Worm (Caenorhabditis elegans) whole organism, L4 larva: Measurements from ENCODE around the gene elt-6.

Experiments
- Y75B8A.6 ChIP-seq: fragments of 200-800 bp; sonication (Bioruptor generic); IDR thresholded peaks from 2 replicates; pipeline ENCODE4 v1.3.6; 2022; ENCODE audit warnings: missing genetic modification reagents, missing genetic modification characterization, missing compliant biosample characterization
- fos-1 ChIP-seq: fragments of 150-350 bp; optimal IDR thresholded peaks from 2 replicates; lab custom pipeline; 2014; ENCODE audit warnings: missing biosample characterization, missing genetic modification characterization
- lin-38 ChIP-seq: fragments of 200-800 bp; sonication (Bioruptor generic); IDR thresholded peaks from 2 replicates; pipeline ENCODE4 v1.3.6; 2022; ENCODE audit warnings: missing genetic modification reagents, missing genetic modification characterization, missing compliant biosample characterization
- lir-3 ChIP-seq: sonication (generic microtip); optimal IDR thresholded peaks from 2 replicates; lab custom pipeline; 2016; ENCODE audit warnings: mild to moderate bottlenecking, missing genetic modification characterization, missing compliant biosample characterization
- lsy-2 ChIP-seq, 2 experiments: fragments of 150-350 bp in 1 of 2; sonication (generic microtip) in 1 of 2; optimal IDR thresholded peaks; 2 replicates each; lab custom pipeline; 2014 to 2017; ENCODE audit warnings: missing biosample characterization in 2 of 2, missing genetic modification characterization in 2 of 2
- mdt-29 ChIP-seq: fragments of 200-800 bp; sonication (Bioruptor generic); IDR thresholded peaks from 2 replicates; pipeline ENCODE4 v1.3.6; 2022; ENCODE audit warnings: missing genetic modification reagents, missing genetic modification characterization, missing compliant biosample characterization
- nhr-10 ChIP-seq: fragments of 150-350 bp; optimal IDR thresholded peaks from 2 replicates; lab custom pipeline; 2014; ENCODE audit warnings: missing biosample characterization, missing genetic modification characterization
- pha-4 ChIP-seq, 2 experiments: fragments of 150-350 bp in 1 of 2; fragments of 200-800 bp in 1 of 2; sonication (Bioruptor generic) in 1 of 2; IDR thresholded peaks in 1 of 2; optimal IDR thresholded peaks in 1 of 2; 2 replicates each; pipeline versions ENCODE4 v1.3.6 to Lab custom; 2014 to 2022; ENCODE audit warnings: missing genetic modification characterization in 2 of 2, missing genetic modification reagents in 2 of 2, missing biosample characterization in 1 of 2, missing compliant biosample characterization in 1 of 2
- sdz-12 ChIP-seq: fragments of 200-800 bp; sonication (Bioruptor generic); optimal IDR thresholded peaks from 2 replicates; lab custom pipeline; 2018; ENCODE audit warnings: mild to moderate bottlenecking, missing genetic modification characterization, missing compliant biosample characterization
- unc-130 ChIP-seq: sonication (generic microtip); optimal IDR thresholded peaks from 2 replicates; lab custom pipeline; 2016; ENCODE audit warnings: missing genetic modification reagents, missing genetic modification characterization, missing compliant biosample characterization
- unc-39 ChIP-seq: sonication (generic microtip); optimal IDR thresholded peaks from 2 replicates; lab custom pipeline; 2017; ENCODE audit warnings: missing biosample characterization, missing genetic modification characterization
- ztf-11 ChIP-seq: fragments of 150-350 bp; optimal IDR thresholded peaks from 2 replicates; lab custom pipeline; 2014; ENCODE audit warnings: missing biosample characterization, missing genetic modification characterization

- TF ChIP-seq lir-3 (tag; lab: Kevin White, UChicago) = no peak
- TF ChIP-seq lin-38 (GFP tag; lab: Robert Waterston, UW) = no peak
- no peak for TF ChIP-seq nhr-10
- TF ChIP-seq sdz-12 (GFP tag; lab: Kevin White, UChicago) = no peak
- no peak for TF ChIP-seq unc-39 (tag; lab: Kevin White, UChicago)
- TF ChIP-seq fos-1 (tag; lab: Kevin White, UChicago) = no peak
- no peak for TF ChIP-seq ztf-11 (tag; lab: Kevin White, UChicago)
- TF ChIP-seq lsy-2 (tag; optimal IDR thresholded peaks at IDR 0.05; lab: Kevin White, UChicago) = no peak
- TF ChIP-seq Y75B8A.6 (GFP tag; lab: Robert Waterston, UW) = no peak
- TF ChIP-seq mdt-29 (GFP tag; lab: Robert Waterston, UW) = no peak
- TF ChIP-seq unc-130 (GFP tag; lab: Kevin White, UChicago) = no peak
- TF ChIP-seq pha-4 (GFP tag; IDR thresholded peaks at IDR 0.05; lab: Robert Waterston, UW) = no peak
- TF ChIP-seq pha-4 (tag; optimal IDR thresholded peaks at IDR 0.05; lab: Kevin White, UChicago) = no peak
These were observed 21.6 kb upstream of the elt-6 start for ce11 chrIV:1896145-1896544.
